Worm (Caenorhabditis elegans): ENCODE results near the gene exos-4.1.

exos-4.1 gene

ce11 chrIV:13098652-13099051, at the start of gene exos-4.1, which contains the start of the genes dli-1 and tin-9.2:
TSS of gene exos-4.1 (plus strand) at chrIV:13098999.
TSS of gene dli-1 (minus strand) at chrIV:13098792.
TSS of gene tin-9.2 (plus strand) at chrIV:13098995.
- no peak for TF ChIP-seq ztf-29 (GFP tag; IDR thresholded peaks at IDR 0.05)
- peak; percentile 42 for TF ChIP-seq cog-1 (tag; optimal IDR thresholded peaks at IDR 0.05)
- no peak for TF ChIP-seq klf-2 (GFP tag; conservative IDR thresholded peaks at IDR 0.05)

DNA sequence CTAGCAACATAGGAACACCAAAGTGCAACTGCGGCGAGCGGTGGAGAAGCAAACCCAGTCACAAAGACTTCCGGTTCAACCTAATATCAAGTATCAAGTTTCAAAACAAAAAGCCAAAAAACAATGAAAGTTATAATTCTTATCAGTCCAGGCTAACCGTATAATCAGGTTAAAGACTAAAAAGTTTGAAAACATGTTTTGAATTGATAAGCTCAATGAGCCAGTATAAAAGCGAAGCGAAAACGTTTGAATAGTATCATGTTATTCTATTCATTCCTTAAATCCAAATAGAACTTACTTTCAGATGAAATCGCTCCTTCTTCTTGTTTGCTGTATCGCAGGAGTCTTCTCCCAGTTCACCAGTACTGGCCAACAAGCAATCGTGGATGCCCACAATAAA, 47.7 kb upstream of the exos-4.1 start, which contains the start of gene scl-11:
TSS of gene scl-11 (plus strand) at position 301 of the 400 bp plus-strand sequence.
- TF ChIP-seq ztf-23 (GFP tag; IDR thresholded peaks at IDR 0.05) (no peak), ref-1 (GFP tag; conservative IDR thresholded peaks at IDR 0.05) (no peak), cog-1 (tag; optimal IDR thresholded peaks at IDR 0.05) (no peak), med-1 (GFP tag; optimal IDR thresholded peaks at IDR 0.05; ENCODE audit: insufficient read depth) (no peak), ztf-29 (GFP tag; IDR thresholded peaks at IDR 0.05) (no peak), T22C8.4 (GFP tag; IDR thresholded peaks at IDR 0.05) (no peak), flt-1 (GFP tag; IDR thresholded peaks at IDR 0.05) (no peak), klf-2 (GFP tag; conservative IDR thresholded peaks at IDR 0.05) (no peak), tab-1 (GFP tag; IDR thresholded peaks at IDR 0.05) (no peak)

- TF ChIP-seq tab-1 (GFP tag; IDR thresholded peaks at IDR 0.05) (no peak), cog-1 (tag; optimal IDR thresholded peaks at IDR 0.05) (no peak), ztf-29 (GFP tag; IDR thresholded peaks at IDR 0.05) (no peak), med-1 (GFP tag; optimal IDR thresholded peaks at IDR 0.05; ENCODE audit: insufficient read depth) (no peak), klf-2 (GFP tag; conservative IDR thresholded peaks at IDR 0.05) (no peak), flt-1 (GFP tag; IDR thresholded peaks at IDR 0.05) (no peak), ref-1 (GFP tag; conservative IDR thresholded peaks at IDR 0.05) (no peak), ztf-23 (GFP tag; IDR thresholded peaks at IDR 0.05) (no peak), T22C8.4 (GFP tag; IDR thresholded peaks at IDR 0.05) (no peak)
These were observed 46.2 kb upstream of the exos-4.1 start, which contains the start of gene F49E11.7 for ce11 chrIV:13052568-13052967. TSS of gene F49E11.7 (plus strand) at chrIV:13052868.

- TF ChIP-seq flt-1 (GFP tag; IDR thresholded peaks at IDR 0.05) (no peak), ref-1 (GFP tag; conservative IDR thresholded peaks at IDR 0.05) (no peak), klf-2 (GFP tag; conservative IDR thresholded peaks at IDR 0.05) (no peak), ztf-29 (GFP tag; IDR thresholded peaks at IDR 0.05) (no peak), med-1 (GFP tag; optimal IDR thresholded peaks at IDR 0.05; ENCODE audit: insufficient read depth) (no peak), T22C8.4 (GFP tag; IDR thresholded peaks at IDR 0.05) (no peak), cog-1 (tag; optimal IDR thresholded peaks at IDR 0.05) (no peak), tab-1 (GFP tag; IDR thresholded peaks at IDR 0.05) (no peak), ztf-23 (GFP tag; IDR thresholded peaks at IDR 0.05) (no peak)
These were observed 42.8 kb upstream of the exos-4.1 start, which contains the start of gene scl-1 for ce11 chrIV:13056026-13056425. TSS of gene scl-1 (plus strand) at chrIV:13056326.

DNA sequence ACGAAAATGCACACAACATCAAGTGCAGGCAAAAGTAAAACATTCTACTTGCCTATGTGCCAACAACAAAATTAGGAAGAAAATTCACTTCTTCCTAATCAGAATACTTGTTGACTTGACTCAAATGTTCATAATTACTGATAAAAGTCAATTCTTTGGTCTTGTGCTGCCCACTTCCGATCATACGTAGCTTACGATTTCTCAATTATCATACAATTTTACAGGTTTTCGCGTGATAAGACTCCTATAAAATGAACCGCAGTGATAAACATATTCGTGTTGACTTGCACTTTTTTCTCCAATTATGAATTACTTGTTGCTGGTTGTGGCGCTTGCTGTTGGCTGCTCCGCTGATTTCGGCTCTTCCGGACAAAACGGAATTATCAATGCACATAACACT, 41.4 kb upstream of the exos-4.1 start, which contains the start of gene scl-2:
TSS of gene scl-2 (plus strand) at position 293 of the 400 bp plus-strand sequence.
- no peak for TF ChIP-seq med-1 (GFP tag; optimal IDR thresholded peaks at IDR 0.05; ENCODE audit: insufficient read depth)
- TF ChIP-seq flt-1 (GFP tag; IDR thresholded peaks at IDR 0.05): no peak
- TF ChIP-seq T22C8.4 (GFP tag; IDR thresholded peaks at IDR 0.05): no peak
- TF ChIP-seq cog-1 (tag; optimal IDR thresholded peaks at IDR 0.05): no peak
- TF ChIP-seq ref-1 (GFP tag; conservative IDR thresholded peaks at IDR 0.05): no peak
- TF ChIP-seq ztf-29 (GFP tag; IDR thresholded peaks at IDR 0.05): no peak
- no peak for TF ChIP-seq ztf-23 (GFP tag; IDR thresholded peaks at IDR 0.05)

- TF ChIP-seq tab-1 (GFP tag; IDR thresholded peaks at IDR 0.05): no peak
These were observed 39.5 kb upstream of the exos-4.1 start, which contains the start of gene scl-3 for ce11 chrIV:13059284-13059683. TSS of gene scl-3 (plus strand) at chrIV:13059584.

ce11 chrIV:13063714-13064113, 35.1 kb upstream of the exos-4.1 start, which contains the start of gene scl-5:
TSS of gene scl-5 (plus strand) at chrIV:13064014.
- TF ChIP-seq flt-1 (GFP tag; IDR thresholded peaks at IDR 0.05) (no peak), ztf-23 (GFP tag; IDR thresholded peaks at IDR 0.05) (no peak), med-1 (GFP tag; optimal IDR thresholded peaks at IDR 0.05; ENCODE audit: insufficient read depth) (no peak), ztf-29 (GFP tag; IDR thresholded peaks at IDR 0.05) (no peak)

DNA sequence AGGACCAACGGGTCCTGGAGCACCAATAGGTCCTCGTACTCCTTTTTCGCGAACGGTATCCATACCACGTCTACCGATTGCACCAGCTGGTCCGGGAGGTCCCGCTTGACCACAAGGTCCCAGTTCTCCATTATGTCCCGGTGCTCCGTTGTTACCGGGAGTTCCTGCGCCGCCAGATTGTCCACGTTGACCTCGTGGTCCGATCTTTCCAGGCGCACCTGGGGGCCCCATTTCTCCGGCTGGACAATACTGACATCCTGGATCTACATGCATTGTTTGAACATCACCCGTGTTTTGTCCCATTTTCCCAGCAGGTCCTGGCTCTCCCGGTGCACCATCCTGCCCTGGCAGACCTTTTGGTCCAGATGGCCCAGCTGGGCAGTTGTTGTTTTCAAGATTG, 32.8 kb upstream of the exos-4.1 start:
- no peak for TF ChIP-seq klf-2 (GFP tag; conservative IDR thresholded peaks at IDR 0.05)

- TF ChIP-seq flt-1 (GFP tag; IDR thresholded peaks at IDR 0.05) (no peak), T22C8.4 (GFP tag; IDR thresholded peaks at IDR 0.05) (no peak), ztf-23 (GFP tag; IDR thresholded peaks at IDR 0.05) (no peak), ztf-29 (GFP tag; IDR thresholded peaks at IDR 0.05) (no peak), cog-1 (tag; optimal IDR thresholded peaks at IDR 0.05) (no peak)
These were observed 31.6 kb upstream of the exos-4.1 start, which contains the start of gene col-131 for ce11 chrIV:13067200-13067599. TSS of gene col-131 (minus strand) at chrIV:13067300.

DNA sequence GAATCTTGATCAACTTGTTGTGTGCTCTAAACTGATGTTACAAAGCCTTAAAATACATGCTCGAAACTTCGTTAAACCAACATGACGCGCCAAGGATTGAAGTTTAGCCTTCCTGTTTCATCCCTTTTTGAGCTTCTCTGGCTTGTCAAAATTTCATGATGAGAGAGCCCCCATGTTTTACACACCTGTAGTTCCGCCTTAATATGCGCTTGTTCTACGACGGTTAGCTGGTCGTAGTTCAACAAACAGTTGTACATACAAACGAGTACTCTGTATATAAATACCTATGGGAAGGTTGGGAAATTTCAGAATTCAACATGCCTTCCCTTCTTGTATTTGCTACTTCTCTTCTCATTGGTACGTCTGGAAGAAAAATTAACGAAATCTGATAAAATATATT, 30.3 kb upstream of the exos-4.1 start, which contains the start of gene scl-6:
TSS of gene scl-6 (plus strand) at position 301 of the 400 bp plus-strand sequence.
- TF ChIP-seq tab-1 (GFP tag; IDR thresholded peaks at IDR 0.05): no peak

- TF ChIP-seq klf-2 (GFP tag; conservative IDR thresholded peaks at IDR 0.05) (no peak), ztf-23 (GFP tag; IDR thresholded peaks at IDR 0.05) (no peak), T22C8.4 (GFP tag; IDR thresholded peaks at IDR 0.05) (no peak), med-1 (GFP tag; optimal IDR thresholded peaks at IDR 0.05; ENCODE audit: insufficient read depth) (no peak), ztf-29 (GFP tag; IDR thresholded peaks at IDR 0.05) (no peak), ref-1 (GFP tag; conservative IDR thresholded peaks at IDR 0.05) (no peak), cog-1 (tag; optimal IDR thresholded peaks at IDR 0.05) (no peak), flt-1 (GFP tag; IDR thresholded peaks at IDR 0.05) (no peak), tab-1 (GFP tag; IDR thresholded peaks at IDR 0.05) (no peak)
These were observed 28.7 kb upstream of the exos-4.1 start, which contains the start of gene scl-7 for ce11 chrIV:13070142-13070541. TSS of gene scl-7 (plus strand) at chrIV:13070442.
